Fruit fly (Drosophila melanogaster) whole organism, embryonic: ENCODE measurements around the gene bwa.
A peak's percentile ranks its signal among the peaks of the same experiment; 100 is the strongest.

Experiments used
- Bdp1 ChIP-seq: fragments of 200-800 bp; sonication (Bioruptor generic); optimal IDR thresholded peaks from 3 replicates; lab custom pipeline; 2016; ENCODE audit warnings: missing biosample characterization, missing genetic modification characterization
- CG11398 ChIP-seq: fragments of 200-800 bp; sonication (Bioruptor generic); optimal IDR thresholded peaks from 2 replicates; lab custom pipeline; 2016; ENCODE audit warnings: missing biosample characterization, missing genetic modification characterization
- CG11695 ChIP-seq: fragments of 200-800 bp; sonication (Bioruptor generic); IDR thresholded peaks from 3 replicates; pipeline ENCODE4 v1.3.6; 2022; ENCODE audit warnings: missing biosample characterization, missing genetic modification characterization
- CG12219 ChIP-seq: fragments of 200-800 bp; sonication (Bioruptor generic); optimal IDR thresholded peaks from 3 replicates; lab custom pipeline; 2018; ENCODE audit warnings: missing biosample characterization, mild to moderate bottlenecking, missing genetic modification characterization
- CG15269 ChIP-seq: fragments of 200-800 bp; sonication (Bioruptor generic); optimal IDR thresholded peaks from 2 replicates; lab custom pipeline; 2018; ENCODE audit warnings: missing biosample characterization, mild to moderate bottlenecking, missing genetic modification characterization, moderate library complexity
- CG15514 ChIP-seq: fragments of 200-800 bp; sonication (Bioruptor generic); optimal IDR thresholded peaks from 3 replicates; lab custom pipeline; 2017; ENCODE audit warnings: missing biosample characterization, missing genetic modification characterization, mild to moderate bottlenecking, moderate library complexity, missing genetic modification reagents
- CG15601 ChIP-seq: fragments of 200-800 bp; sonication (Bioruptor generic); optimal IDR thresholded peaks from 3 replicates; lab custom pipeline; 2019; ENCODE audit warnings: missing biosample characterization, mild to moderate bottlenecking, missing genetic modification characterization, moderate library complexity
- CG16813 ChIP-seq: fragments of 200-800 bp; sonication (Bioruptor generic); IDR thresholded peaks from 3 replicates; pipeline ENCODE4 v1.3.6; 2022; ENCODE audit warnings: missing biosample characterization, missing genetic modification characterization; ENCODE audit not compliant: partially characterized antibody
- CG31365 ChIP-seq: fragments of 200-800 bp; sonication (Bioruptor generic); optimal IDR thresholded peaks from 2 replicates; lab custom pipeline; 2018; ENCODE audit warnings: missing biosample characterization, mild to moderate bottlenecking, missing genetic modification characterization
- CG31441 ChIP-seq: fragments of 200-800 bp; sonication (Bioruptor generic); IDR thresholded peaks from 2 replicates; pipeline ENCODE4 v1.3.6; 2022; ENCODE audit warnings: missing biosample characterization, missing genetic modification characterization
- CG4328 ChIP-seq: fragments of 200-800 bp; sonication (Bioruptor generic); optimal IDR thresholded peaks from 3 replicates; lab custom pipeline; 2017; ENCODE audit warnings: missing biosample characterization, missing genetic modification reagents, missing genetic modification characterization
- CG5180 ChIP-seq: fragments of 200-800 bp; sonication (Bioruptor generic); optimal IDR thresholded peaks from 3 replicates; lab custom pipeline; 2017; ENCODE audit warnings: missing biosample characterization, missing genetic modification characterization, mild to moderate bottlenecking, moderate library complexity, missing genetic modification reagents
- CG5953 ChIP-seq: fragments of 200-800 bp; sonication (Bioruptor generic); IDR thresholded peaks from 2 replicates; pipeline ENCODE4 v1.3.6; 2022; ENCODE audit warnings: missing biosample characterization, missing genetic modification characterization
- CG6272 ChIP-seq: fragments of 200-800 bp; sonication (Bioruptor generic); IDR thresholded peaks from 2 replicates; pipeline ENCODE4 v1.3.6; 2022; ENCODE audit warnings: missing biosample characterization, missing genetic modification characterization
- CG7928 ChIP-seq: fragments of 200-800 bp; sonication (Bioruptor generic); optimal IDR thresholded peaks from 2 replicates; lab custom pipeline; 2017; ENCODE audit warnings: missing biosample characterization, mild to moderate bottlenecking, missing genetic modification characterization
- CG7987 ChIP-seq: fragments of 200-800 bp; sonication (Bioruptor generic); optimal IDR thresholded peaks from 2 replicates; lab custom pipeline; 2018; ENCODE audit warnings: missing biosample characterization, mild to moderate bottlenecking, missing genetic modification characterization, moderate library complexity
- CG8359 ChIP-seq: fragments of 200-800 bp; sonication (Bioruptor generic); optimal IDR thresholded peaks from 2 replicates; lab custom pipeline; 2017; ENCODE audit warnings: missing biosample characterization, mild to moderate bottlenecking, missing genetic modification characterization, borderline replicate concordance
- D ChIP-seq, 2 experiments: fragments of 200-800 bp in 1 of 2; fragments of >200 bp in 1 of 2; sonication (Bioruptor generic) in 1 of 2; optimal IDR thresholded peaks; 2 replicates in 1 of 2; 3 replicates in 1 of 2; lab custom pipeline; 2017; ENCODE audit warnings: mild to moderate bottlenecking in 1 of 2, missing biosample characterization in 1 of 2, missing genetic modification characterization in 1 of 2, missing genetic modification reagents in 1 of 2
- Deaf1 ChIP-seq: fragments of 200-800 bp; optimal IDR thresholded peaks from 3 replicates; lab custom pipeline; 2019; ENCODE audit warnings: missing biosample characterization, mild to moderate bottlenecking, missing genetic modification characterization, moderate library complexity
- Drgx ChIP-seq: fragments of 200-800 bp; sonication (Bioruptor generic); IDR thresholded peaks from 2 replicates; pipeline ENCODE4 v1.3.6; 2022; ENCODE audit warnings: missing biosample characterization, missing genetic modification characterization
- Eip74EF ChIP-seq, 2 experiments: fragments of 200-800 bp in 1 of 2; fragments of >200 bp in 1 of 2; sonication (Bioruptor generic) in 1 of 2; optimal IDR thresholded peaks; 2 replicates each; lab custom pipeline; 2017 to 2019; ENCODE audit warnings: missing biosample characterization in 2 of 2, missing genetic modification characterization in 2 of 2, mild to moderate bottlenecking in 1 of 2, moderate library complexity in 1 of 2
- Hr51 ChIP-seq, 2 experiments: fragments of 200-800 bp; sonication (Bioruptor generic); optimal IDR thresholded peaks; 2 replicates in 1 of 2; 3 replicates in 1 of 2; lab custom pipeline; 2016 to 2018; ENCODE audit warnings: missing biosample characterization in 2 of 2, missing genetic modification characterization in 2 of 2, mild to moderate bottlenecking in 1 of 2, moderate library complexity in 1 of 2
- Lpt ChIP-seq: fragments of >200 bp; optimal IDR thresholded peaks from 2 replicates; lab custom pipeline; 2018; ENCODE audit warnings: missing biosample characterization, missing genetic modification characterization
- Mad ChIP-seq: fragments of 200-800 bp; sonication (Bioruptor generic); optimal IDR thresholded peaks from 2 replicates; lab custom pipeline; 2016; ENCODE audit warnings: missing biosample characterization, missing genetic modification characterization
- Mrtf ChIP-seq: fragments of 200-800 bp; sonication (Bioruptor generic); IDR thresholded peaks from 3 replicates; pipeline ENCODE4 v1.3.6; 2022; ENCODE audit warnings: missing biosample characterization, missing genetic modification characterization
- ab ChIP-seq: fragments of 200-800 bp; sonication (Bioruptor generic); optimal IDR thresholded peaks from 2 replicates; lab custom pipeline; 2016; ENCODE audit warnings: missing biosample characterization, missing genetic modification characterization
- amos ChIP-seq: fragments of 200-800 bp; sonication (Bioruptor generic); IDR thresholded peaks from 2 replicates; pipeline ENCODE4 v1.3.6; 2022; ENCODE audit warnings: missing biosample characterization, missing genetic modification characterization; ENCODE audit not compliant: partially characterized antibody
- ash1 ChIP-seq: fragments of 200-800 bp; sonication (Bioruptor generic); optimal IDR thresholded peaks from 2 replicates; lab custom pipeline; 2018; ENCODE audit warnings: missing biosample characterization, mild to moderate bottlenecking, missing genetic modification characterization
- caup ChIP-seq: fragments of 200-800 bp; sonication (Bioruptor generic); optimal IDR thresholded peaks from 3 replicates; lab custom pipeline; 2017; ENCODE audit warnings: missing biosample characterization, mild to moderate bottlenecking, missing genetic modification characterization, moderate library complexity; ENCODE audit not compliant: severe bottlenecking
- croc ChIP-seq: fragments of 200-800 bp; sonication (Bioruptor generic); conservative IDR thresholded peaks from 3 replicates; pipeline ENCODE4 v1.3.6; 2022; ENCODE audit warnings: missing biosample characterization, missing genetic modification characterization
- eyg ChIP-seq: fragments of 200-800 bp; sonication (Bioruptor generic); optimal IDR thresholded peaks from 3 replicates; lab custom pipeline; 2016; ENCODE audit warnings: missing biosample characterization, missing genetic modification characterization
- ftz-f1 ChIP-seq: fragments of 200-800 bp; sonication (Bioruptor generic); optimal IDR thresholded peaks from 2 replicates; lab custom pipeline; 2016; ENCODE audit warnings: missing biosample characterization, missing genetic modification characterization
- gcm ChIP-seq: fragments of 200-800 bp; sonication (Bioruptor generic); optimal IDR thresholded peaks from 2 replicates; lab custom pipeline; 2019; ENCODE audit warnings: missing biosample characterization, mild to moderate bottlenecking, missing genetic modification characterization, moderate library complexity
- gcm2 ChIP-seq: fragments of 200-800 bp; sonication (Bioruptor generic); optimal IDR thresholded peaks from 2 replicates; lab custom pipeline; 2016; ENCODE audit warnings: missing biosample characterization, missing genetic modification characterization
- gem ChIP-seq: fragments of 200-800 bp; sonication (Bioruptor generic); optimal IDR thresholded peaks from 2 replicates; lab custom pipeline; 2019; ENCODE audit warnings: missing biosample characterization, mild to moderate bottlenecking, missing genetic modification characterization, moderate library complexity
- jumu ChIP-seq: fragments of 200-800 bp; sonication (Bioruptor generic); optimal IDR thresholded peaks from 3 replicates; lab custom pipeline; 2016; ENCODE audit warnings: missing biosample characterization, missing genetic modification characterization
- klu ChIP-seq: fragments of 200-800 bp; sonication (Bioruptor generic); IDR thresholded peaks from 2 replicates; pipeline ENCODE4 v1.3.6; 2022; ENCODE audit warnings: missing biosample characterization, missing genetic modification characterization
- mld ChIP-seq: fragments of 200-800 bp; sonication (Bioruptor generic); IDR thresholded peaks from 3 replicates; pipeline ENCODE4 v1.3.6; 2022; ENCODE audit warnings: missing biosample characterization, missing genetic modification characterization; ENCODE audit not compliant: partially characterized antibody
- nerfin-1 ChIP-seq: fragments of 200-800 bp; sonication (Bioruptor generic); optimal IDR thresholded peaks from 3 replicates; lab custom pipeline; 2019; ENCODE audit warnings: missing biosample characterization, mild to moderate bottlenecking, missing genetic modification characterization, moderate library complexity
- onecut ChIP-seq: fragments of 200-800 bp; sonication (Bioruptor generic); IDR thresholded peaks from 2 replicates; pipeline ENCODE4 v1.3.6; 2022; ENCODE audit warnings: missing biosample characterization, missing genetic modification characterization
- pho ChIP-seq: fragments of 200-800 bp; sonication (Bioruptor generic); optimal IDR thresholded peaks from 2 replicates; lab custom pipeline; 2016; ENCODE audit warnings: missing biosample characterization, missing genetic modification characterization
- scrt ChIP-seq: fragments of 200-800 bp; sonication (Bioruptor generic); optimal IDR thresholded peaks from 2 replicates; lab custom pipeline; 2018; ENCODE audit warnings: missing biosample characterization, mild to moderate bottlenecking, missing genetic modification characterization, moderate library complexity
- sima ChIP-seq: fragments of 200-800 bp; sonication (Bioruptor generic); optimal IDR thresholded peaks from 2 replicates; lab custom pipeline; 2016; ENCODE audit warnings: missing biosample characterization, missing genetic modification characterization
- slp2 ChIP-seq: fragments of 200-800 bp; sonication (Bioruptor generic); optimal IDR thresholded peaks from 2 replicates; lab custom pipeline; 2016; ENCODE audit warnings: missing biosample characterization, missing genetic modification characterization
- sr ChIP-seq: fragments of 200-800 bp; sonication (Bioruptor generic); IDR thresholded peaks from 3 replicates; pipeline ENCODE4 v1.3.6; 2022; ENCODE audit warnings: missing biosample characterization, missing genetic modification characterization
- tgo ChIP-seq: fragments of 200-800 bp; sonication (Bioruptor generic); IDR thresholded peaks from 3 replicates; pipeline ENCODE4 v1.3.6; 2022; ENCODE audit warnings: missing biosample characterization, missing genetic modification characterization
- zf30C ChIP-seq: fragments of 200-800 bp; sonication (Bioruptor generic); optimal IDR thresholded peaks from 3 replicates; lab custom pipeline; 2018; ENCODE audit warnings: missing biosample characterization, mild to moderate bottlenecking, missing genetic modification characterization

bwa gene

DNA sequence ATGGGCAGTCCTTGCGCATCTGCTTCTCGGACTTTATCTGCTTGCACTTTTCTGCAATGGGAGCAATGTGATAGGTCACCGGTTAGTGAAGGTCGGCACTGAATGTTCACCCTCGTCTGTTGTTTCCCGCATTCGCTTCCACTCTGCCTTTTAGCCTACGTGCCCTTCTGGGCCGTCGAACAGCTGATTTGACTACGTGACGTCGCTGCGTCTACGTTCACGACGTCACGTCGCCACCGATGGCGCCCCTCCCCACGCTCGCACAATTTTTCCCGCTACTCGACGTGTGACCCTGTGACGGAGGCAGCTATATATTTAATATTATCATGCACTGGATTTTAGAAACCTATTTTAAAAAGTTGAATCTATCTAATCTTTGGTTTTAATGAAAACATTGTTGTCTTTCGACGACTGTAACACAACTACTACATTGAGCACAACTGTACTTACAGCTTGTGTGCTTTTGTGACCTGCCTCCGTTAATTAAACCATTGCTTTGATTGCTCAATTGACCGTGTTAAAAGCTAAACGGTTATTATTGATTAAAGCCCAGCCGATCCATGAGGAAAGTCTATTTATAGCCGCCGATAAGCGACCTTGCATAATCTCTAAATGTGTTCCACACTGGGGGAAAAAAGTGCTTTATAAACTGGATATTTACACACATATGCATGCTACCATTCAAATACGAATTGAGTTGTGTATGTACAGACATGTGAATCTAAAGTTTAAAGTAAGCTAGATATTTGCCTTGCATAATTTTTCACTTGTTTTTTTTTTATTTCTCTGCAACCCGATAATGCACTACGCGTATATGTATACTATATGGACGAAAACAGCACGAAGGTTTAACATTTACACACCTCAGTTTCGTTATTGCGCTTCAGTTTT, 17.0 kb downstream of the bwa start (continued):
- TF ChIP-seq mld, result no peak
- TF ChIP-seq ash1 (GFP tag; lab: Kevin White, UChicago), result no peak
- no peak for TF ChIP-seq pho
- peak; percentile 70 for TF ChIP-seq ftz-f1 (GFP tag; lab: Kevin White, UChicago)
- TF ChIP-seq D (optimal IDR thresholded peaks at IDR 0.05; lab: Kevin White, UChicago), result no peak
- no peak for TF ChIP-seq D (GFP tag; optimal IDR thresholded peaks at IDR 0.05; lab: Kevin White, UChicago)
- peak; percentile 21 for TF ChIP-seq CG5180 (GFP tag; lab: Kevin White, UChicago)
- TF ChIP-seq Mrtf (GFP tag; lab: Robert Waterston, UW), result 0 out of 3 replicates have a peak, but pooled peaks have one; percentile 29
- no peak for TF ChIP-seq klu (GFP tag; lab: Robert Waterston, UW)
- no peak for TF ChIP-seq gcm (GFP tag; lab: Kevin White, UChicago)
- no peak for TF ChIP-seq croc (GFP tag; lab: Robert Waterston, UW)
- no peak for TF ChIP-seq Mad (GFP tag; lab: Kevin White, UChicago)
- no peak for TF ChIP-seq nerfin-1 (tag; lab: Kevin White, UChicago)
- peak; percentile 55 for TF ChIP-seq zf30C (GFP tag; lab: Kevin White, UChicago)
- TF ChIP-seq ab (GFP tag; lab: Kevin White, UChicago), result no peak
- peak; percentile 14 for TF ChIP-seq CG11398 (GFP tag; lab: Kevin White, UChicago)
- no peak for TF ChIP-seq CG31365 (tag; lab: Kevin White, UChicago)
- peak; percentile 43; the same call in 1 of the 2 replicates for TF ChIP-seq Drgx (GFP tag; lab: Robert Waterston, UW)
- TF ChIP-seq CG12219 (GFP tag; lab: Kevin White, UChicago), result no peak
- peak; percentile 7 for TF ChIP-seq CG15269 (tag; lab: Kevin White, UChicago)
- TF ChIP-seq amos (GFP tag; lab: Robert Waterston, UW), result no peak
- no peak for TF ChIP-seq CG31441 (GFP tag; lab: Robert Waterston, UW)
- TF ChIP-seq Deaf1 (tag; lab: Kevin White, UChicago), result peak; percentile 7
- TF ChIP-seq jumu (GFP tag; lab: Kevin White, UChicago), result no peak
- TF ChIP-seq onecut, result no peak
- peak; percentile 45 for TF ChIP-seq gem (tag; lab: Kevin White, UChicago)
- TF ChIP-seq gcm2 (GFP tag; lab: Kevin White, UChicago), result no peak
- no peak for TF ChIP-seq Lpt (GFP tag; lab: Kevin White, UChicago)
- no peak for TF ChIP-seq CG6272 (GFP tag; lab: Robert Waterston, UW)
- TF ChIP-seq CG15514 (GFP tag; lab: Kevin White, UChicago), result no peak
- no peak for TF ChIP-seq caup (GFP tag; lab: Kevin White, UChicago)
- no peak for TF ChIP-seq CG8359
- TF ChIP-seq CG16813 (GFP tag; lab: Robert Waterston, UW), result 0 out of 3 replicates have a peak, but pooled peaks have one; percentile 28
- no peak for TF ChIP-seq CG4328 (GFP tag; lab: Kevin White, UChicago)
- no peak for TF ChIP-seq CG15601 (tag; lab: Kevin White, UChicago)
- no peak for TF ChIP-seq tgo (GFP tag; lab: Robert Waterston, UW)
- TF ChIP-seq Hr51 (GFP tag; optimal IDR thresholded peaks at IDR 0.05; lab: Kevin White, UChicago), result peak in 1 of 2 experiments; percentile 42
- TF ChIP-seq Bdp1 (GFP tag; lab: Kevin White, UChicago), result no peak
- no peak for TF ChIP-seq CG7987 (GFP tag; lab: Kevin White, UChicago)
- TF ChIP-seq scrt (GFP tag; lab: Kevin White, UChicago), result no peak
- no peak for TF ChIP-seq sima (GFP tag; lab: Kevin White, UChicago)
- TF ChIP-seq sr (GFP tag; lab: Robert Waterston, UW), result no peak
- TF ChIP-seq Eip74EF (GFP tag; optimal IDR thresholded peaks at IDR 0.05; lab: Kevin White, UChicago), result no peak
- no peak for TF ChIP-seq CG11695 (GFP tag; lab: Robert Waterston, UW)
- TF ChIP-seq eyg (GFP tag; lab: Kevin White, UChicago), result no peak
- peak; percentile 1 for TF ChIP-seq CG7928 (GFP tag; lab: Kevin White, UChicago)
- TF ChIP-seq CG5953 (GFP tag; lab: Robert Waterston, UW), result peak; percentile 34; the same call in 1 of the 2 replicates
- TF ChIP-seq slp2 (GFP tag; lab: Kevin White, UChicago), result no peak
